Fruit fly (Drosophila melanogaster) whole organism, embryonic: Measurements from ENCODE around the gene CG5853.

Experiments
- Blimp-1 ChIP-seq: fragments of 200-800 bp; sonication (Bioruptor generic); optimal IDR thresholded peaks from 3 replicates; lab custom pipeline; 2018; ENCODE audit warnings: missing biosample characterization, missing genetic modification characterization, mild to moderate bottlenecking, moderate library complexity, missing genetic modification reagents
- Bteb2 ChIP-seq: fragments of 200-800 bp; sonication (Bioruptor generic); optimal IDR thresholded peaks from 2 replicates; lab custom pipeline; 2016; ENCODE audit warnings: missing biosample characterization, missing genetic modification characterization
- CG10209 ChIP-seq: fragments of 200-800 bp; sonication (Bioruptor generic); optimal IDR thresholded peaks from 3 replicates; lab custom pipeline; 2017; ENCODE audit warnings: missing biosample characterization, mild to moderate bottlenecking, missing genetic modification characterization, missing genetic modification reagents
- CG10462 ChIP-seq: fragments of 200-800 bp; sonication (Bioruptor generic); optimal IDR thresholded peaks from 2 replicates; lab custom pipeline; 2016; ENCODE audit warnings: missing biosample characterization, missing genetic modification characterization
- CG11695 ChIP-seq: fragments of 200-800 bp; sonication (Bioruptor generic); IDR thresholded peaks from 3 replicates; pipeline ENCODE4 v1.3.6; 2022; ENCODE audit warnings: missing biosample characterization, missing genetic modification characterization
- CG11723 ChIP-seq: fragments of 200-800 bp; sonication (Bioruptor generic); optimal IDR thresholded peaks from 2 replicates; lab custom pipeline; 2017; ENCODE audit warnings: missing biosample characterization, mild to moderate bottlenecking, missing genetic modification characterization
- CG14710 ChIP-seq: fragments of 200-800 bp; sonication (Bioruptor generic); optimal IDR thresholded peaks from 3 replicates; lab custom pipeline; 2019; ENCODE audit warnings: missing biosample characterization, mild to moderate bottlenecking, missing genetic modification characterization, moderate library complexity
- CG15696 ChIP-seq: fragments of 200-800 bp; sonication (Bioruptor generic); optimal IDR thresholded peaks from 2 replicates; lab custom pipeline; 2019; ENCODE audit warnings: missing biosample characterization, mild to moderate bottlenecking, missing genetic modification characterization, moderate library complexity
- CG1602 ChIP-seq: fragments of 200-800 bp; sonication (Bioruptor generic); optimal IDR thresholded peaks from 3 replicates; lab custom pipeline; 2016; ENCODE audit warnings: missing biosample characterization, missing genetic modification characterization
- CG1603 ChIP-seq: fragments of 200-800 bp; sonication (Bioruptor generic); optimal IDR thresholded peaks from 2 replicates; lab custom pipeline; 2019; ENCODE audit warnings: missing biosample characterization, mild to moderate bottlenecking, missing genetic modification characterization, moderate library complexity
- CG1647 ChIP-seq: fragments of 200-800 bp; sonication (Bioruptor generic); optimal IDR thresholded peaks from 3 replicates; lab custom pipeline; 2016; ENCODE audit warnings: missing biosample characterization, missing genetic modification characterization
- CG17612 ChIP-seq: fragments of 200-800 bp; sonication (Bioruptor generic); IDR thresholded peaks from 2 replicates; pipeline ENCODE4 v1.3.6; 2022; ENCODE audit warnings: missing biosample characterization, missing genetic modification characterization
- CG17912 ChIP-seq: fragments of 200-800 bp; sonication (Bioruptor generic); optimal IDR thresholded peaks from 2 replicates; lab custom pipeline; 2018; ENCODE audit warnings: missing biosample characterization, mild to moderate bottlenecking, missing genetic modification characterization
- CG18476 ChIP-seq: fragments of 200-800 bp; sonication (Bioruptor generic); optimal IDR thresholded peaks from 2 replicates; lab custom pipeline; 2016; ENCODE audit warnings: missing biosample characterization, mild to moderate bottlenecking, missing genetic modification characterization
- CG2678 ChIP-seq: fragments of 200-800 bp; sonication (Bioruptor generic); optimal IDR thresholded peaks from 3 replicates; lab custom pipeline; 2019; ENCODE audit warnings: missing biosample characterization, mild to moderate bottlenecking, missing genetic modification characterization, moderate library complexity
- CG3726 ChIP-seq: fragments of 200-800 bp; sonication (Bioruptor generic); IDR thresholded peaks from 3 replicates; pipeline ENCODE4, ENCODE4 v1.3.6; 2022; ENCODE audit warnings: missing biosample characterization, missing genetic modification characterization
- CG3995 ChIP-seq: fragments of 200-800 bp; sonication (Bioruptor generic); optimal IDR thresholded peaks from 3 replicates; lab custom pipeline; 2016; ENCODE audit warnings: missing biosample characterization, missing genetic modification characterization
- CG5245 ChIP-seq: fragments of 200-800 bp; sonication (Bioruptor generic); optimal IDR thresholded peaks from 3 replicates; lab custom pipeline; 2016; ENCODE audit warnings: missing biosample characterization, missing genetic modification characterization
- CG6854 ChIP-seq: fragments of 200-800 bp; sonication (Bioruptor generic); optimal IDR thresholded peaks from 3 replicates; lab custom pipeline; 2017; ENCODE audit warnings: missing biosample characterization, mild to moderate bottlenecking, missing genetic modification characterization
- CG8290 ChIP-seq, 3 experiments: fragments of 200-800 bp; sonication (Bioruptor generic); optimal IDR thresholded peaks; 2 replicates each; lab custom pipeline; 2016 to 2019; ENCODE audit warnings: missing biosample characterization in 3 of 3, missing genetic modification characterization in 3 of 3, mild to moderate bottlenecking in 2 of 3, moderate library complexity in 1 of 3
- CG8924 ChIP-seq: fragments of 200-800 bp; optimal IDR thresholded peaks from 3 replicates; lab custom pipeline; 2019; ENCODE audit warnings: missing biosample characterization, mild to moderate bottlenecking, missing genetic modification characterization, moderate library complexity
- Dbx ChIP-seq: fragments of 200-800 bp; sonication (Bioruptor generic); IDR thresholded peaks from 3 replicates; pipeline ENCODE4 v1.3.6; 2022; ENCODE audit warnings: missing biosample characterization, missing genetic modification characterization
- HLH3B ChIP-seq: fragments of 200-800 bp; sonication (Bioruptor generic); IDR thresholded peaks from 2 replicates; pipeline ENCODE4 v1.3.6; 2022; ENCODE audit warnings: missing biosample characterization, missing genetic modification characterization
- Hr3 ChIP-seq: fragments of 200-800 bp; sonication (Bioruptor generic); optimal IDR thresholded peaks from 3 replicates; lab custom pipeline; 2016; ENCODE audit warnings: missing biosample characterization, missing genetic modification characterization
- Hr51 ChIP-seq, 2 experiments: fragments of 200-800 bp; sonication (Bioruptor generic); optimal IDR thresholded peaks; 2 replicates in 1 of 2; 3 replicates in 1 of 2; lab custom pipeline; 2016 to 2018; ENCODE audit warnings: missing biosample characterization in 2 of 2, missing genetic modification characterization in 2 of 2, mild to moderate bottlenecking in 1 of 2, moderate library complexity in 1 of 2
- Lpt ChIP-seq: fragments of >200 bp; optimal IDR thresholded peaks from 2 replicates; lab custom pipeline; 2018; ENCODE audit warnings: missing biosample characterization, missing genetic modification characterization
- MTF-1 ChIP-seq: fragments of 200-800 bp; sonication (Bioruptor generic); optimal IDR thresholded peaks from 2 replicates; lab custom pipeline; 2018; ENCODE audit warnings: missing biosample characterization, mild to moderate bottlenecking, missing genetic modification characterization, borderline replicate concordance
- NC2β ChIP-seq: fragments of 200-800 bp; sonication (Bioruptor generic); optimal IDR thresholded peaks from 2 replicates; lab custom pipeline; 2016; ENCODE audit warnings: missing biosample characterization, missing genetic modification characterization
- Tbp ChIP-seq: fragments of >200 bp; optimal IDR thresholded peaks from 2 replicates; lab custom pipeline; 2018; ENCODE audit warnings: missing biosample characterization, missing genetic modification characterization
- ap ChIP-seq: fragments of 200-800 bp; sonication (Bioruptor generic); IDR thresholded peaks from 2 replicates; pipeline ENCODE4 v1.3.6; 2022; ENCODE audit warnings: missing biosample characterization, missing genetic modification characterization
- ara ChIP-seq: fragments of 200-800 bp; sonication (Bioruptor generic); IDR thresholded peaks from 2 replicates; pipeline ENCODE4 v1.3.6; 2022; ENCODE audit warnings: missing biosample characterization, missing genetic modification characterization
- btn ChIP-seq: fragments of 200-800 bp; sonication (Bioruptor generic); optimal IDR thresholded peaks from 2 replicates; lab custom pipeline; 2016; ENCODE audit warnings: missing biosample characterization, missing genetic modification characterization
- dpn ChIP-seq, 2 experiments: fragments of 200-800 bp; sonication (Bioruptor generic); optimal IDR thresholded peaks; 3 replicates each; lab custom pipeline; 2016; ENCODE audit warnings: missing biosample characterization in 2 of 2, missing genetic modification characterization in 2 of 2
- ems ChIP-seq: fragments of 200-800 bp; sonication (Bioruptor generic); optimal IDR thresholded peaks from 3 replicates; lab custom pipeline; 2016; ENCODE audit warnings: missing biosample characterization, missing genetic modification characterization
- fu2 ChIP-seq: fragments of 200-800 bp; sonication (Bioruptor generic); optimal IDR thresholded peaks from 2 replicates; lab custom pipeline; 2016; ENCODE audit warnings: missing biosample characterization, missing genetic modification characterization
- ham ChIP-seq: fragments of 200-800 bp; sonication (Bioruptor generic); IDR thresholded peaks from 2 replicates; pipeline ENCODE4 v1.3.6; 2022; ENCODE audit warnings: missing biosample characterization, missing genetic modification characterization
- lbe ChIP-seq: fragments of 200-800 bp; sonication (Bioruptor generic); optimal IDR thresholded peaks from 2 replicates; lab custom pipeline; 2016; ENCODE audit warnings: missing biosample characterization, mild to moderate bottlenecking, missing genetic modification characterization
- nerfin-2 ChIP-seq: fragments of 200-800 bp; sonication (Bioruptor generic); IDR thresholded peaks from 2 replicates; pipeline ENCODE4 v1.3.6; 2022; ENCODE audit warnings: missing biosample characterization, missing genetic modification characterization; ENCODE audit not compliant: partially characterized antibody
- pros ChIP-seq: fragments of 200-800 bp; sonication (Bioruptor generic); optimal IDR thresholded peaks from 3 replicates; lab custom pipeline; 2019; ENCODE audit warnings: missing biosample characterization, mild to moderate bottlenecking, missing genetic modification characterization, moderate library complexity
- pzg ChIP-seq: fragments of 200-800 bp; sonication (Bioruptor generic); optimal IDR thresholded peaks from 3 replicates; lab custom pipeline; 2018; ENCODE audit warnings: missing biosample characterization, mild to moderate bottlenecking, missing genetic modification characterization, moderate library complexity
- sob ChIP-seq: fragments of 200-800 bp; sonication (Bioruptor generic); IDR thresholded peaks from 2 replicates; pipeline ENCODE4 v1.3.6; 2022; ENCODE audit warnings: missing biosample characterization, missing genetic modification characterization
- tgo ChIP-seq: fragments of 200-800 bp; sonication (Bioruptor generic); IDR thresholded peaks from 3 replicates; pipeline ENCODE4 v1.3.6; 2022; ENCODE audit warnings: missing biosample characterization, missing genetic modification characterization
- tin ChIP-seq: fragments of 200-800 bp; sonication (Bioruptor generic); optimal IDR thresholded peaks from 3 replicates; lab custom pipeline; 2016; ENCODE audit warnings: missing biosample characterization, missing genetic modification characterization
- unc-4 ChIP-seq: fragments of 200-800 bp; sonication (Bioruptor generic); IDR thresholded peaks from 2 replicates; pipeline ENCODE4 v1.3.6; 2022; ENCODE audit warnings: missing biosample characterization, missing genetic modification characterization; ENCODE audit not compliant: partially characterized antibody
- yki ChIP-seq: fragments of >200 bp; optimal IDR thresholded peaks from 3 replicates; lab custom pipeline; 2018
- zen ChIP-seq: fragments of 200-800 bp; sonication (Bioruptor generic); optimal IDR thresholded peaks from 3 replicates; lab custom pipeline; 2018; ENCODE audit warnings: missing biosample characterization, mild to moderate bottlenecking, missing genetic modification characterization, moderate library complexity
- zfh2 ChIP-seq: fragments of 200-800 bp; sonication (Bioruptor generic); optimal IDR thresholded peaks from 2 replicates; lab custom pipeline; 2016; ENCODE audit warnings: missing biosample characterization, missing genetic modification characterization

The CG5853 gene

DNA sequence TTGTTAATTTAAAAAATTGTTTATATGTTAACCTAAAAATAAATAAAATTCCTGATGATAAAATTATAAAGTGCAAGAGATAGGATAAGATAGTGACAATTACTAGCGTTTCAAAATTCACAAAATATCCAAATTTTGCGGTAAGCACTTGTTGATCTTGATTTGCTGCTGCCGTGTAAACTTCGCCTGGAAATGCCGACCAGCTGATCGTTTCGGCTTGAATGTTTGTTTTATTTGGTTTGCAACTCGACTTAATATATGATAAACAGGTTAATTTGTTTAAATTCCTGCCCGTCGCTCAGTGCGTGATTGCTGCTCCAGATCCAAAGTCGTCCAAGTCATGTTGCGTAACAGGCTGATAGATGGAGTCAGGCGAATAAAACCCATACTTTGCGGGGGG, 26.0 kb downstream of the CG5853 start, which contains the start of gene CG4592 (continued):
- no peak for TF ChIP-seq CG8290 (GFP tag; optimal IDR thresholded peaks at IDR 0.05; lab: Kevin White, UChicago)
- TF ChIP-seq CG8290 (tag; optimal IDR thresholded peaks at IDR 0.05; lab: Kevin White, UChicago): no peak
- TF ChIP-seq CG17912 (GFP tag; lab: Kevin White, UChicago): no peak
- peak; percentile 46 for TF ChIP-seq CG6854
- peak; percentile 30 for TF ChIP-seq zfh2 (GFP tag; lab: Kevin White, UChicago)
- TF ChIP-seq CG14710 (tag; lab: Kevin White, UChicago): peak; percentile 52
- 0 out of 2 replicates have a peak, but pooled peaks have one; percentile 21 for TF ChIP-seq ap
- TF ChIP-seq NC2β (GFP tag; lab: Kevin White, UChicago): peak; percentile 25
- TF ChIP-seq CG8924 (tag; lab: Kevin White, UChicago): peak; percentile 75
- no peak for TF ChIP-seq CG1647 (GFP tag; lab: Kevin White, UChicago)
- TF ChIP-seq CG1602 (GFP tag; lab: Kevin White, UChicago): peak; percentile 8
- TF ChIP-seq Hr3 (GFP tag; lab: Kevin White, UChicago): peak; percentile 34
- TF ChIP-seq tgo (GFP tag; lab: Robert Waterston, UW): peak; percentile 63
- no peak for TF ChIP-seq Lpt (GFP tag; lab: Kevin White, UChicago)
- peak; percentile 24 to 50 for TF ChIP-seq dpn (GFP tag; optimal IDR thresholded peaks at IDR 0.05; lab: Kevin White, UChicago)
- no peak for TF ChIP-seq CG3726 (GFP tag; lab: Robert Waterston, UW)
- peak; percentile 67 for TF ChIP-seq CG1603
- TF ChIP-seq CG11723 (GFP tag; lab: Kevin White, UChicago): no peak
- no peak for TF ChIP-seq nerfin-2 (GFP tag; lab: Robert Waterston, UW)
- TF ChIP-seq CG17612 (GFP tag; lab: Robert Waterston, UW): no peak
- TF ChIP-seq tin (GFP tag; lab: Kevin White, UChicago): peak; percentile 57
- TF ChIP-seq CG18476 (GFP tag; lab: Kevin White, UChicago): peak; percentile 39
- peak; percentile 77 for TF ChIP-seq lbe
- peak; percentile 18 for TF ChIP-seq ems (GFP tag; lab: Kevin White, UChicago)
- peak; percentile 48 for TF ChIP-seq zen (tag; lab: Kevin White, UChicago)
- peak; percentile 32; the same call in 1 of the 2 replicates for TF ChIP-seq ham (GFP tag; lab: Robert Waterston, UW)
- no peak for TF ChIP-seq pros (GFP tag; lab: Kevin White, UChicago)
- TF ChIP-seq Blimp-1 (GFP tag; lab: Kevin White, UChicago): peak; percentile 51
- TF ChIP-seq CG10209 (GFP tag; lab: Kevin White, UChicago): peak; percentile 58
- no peak for TF ChIP-seq Hr51 (GFP tag; optimal IDR thresholded peaks at IDR 0.05; lab: Kevin White, UChicago)
- TF ChIP-seq CG11695: peak; percentile 39; the same call in 1 of the 3 replicates
- peak; percentile 62; the same call in 1 of the 2 replicates for TF ChIP-seq HLH3B
- TF ChIP-seq ara (GFP tag; lab: Robert Waterston, UW): peak; percentile 53; the same call in 1 of the 2 replicates
- 0 out of 2 replicates have a peak, but pooled peaks have one; percentile 15 for TF ChIP-seq unc-4 (GFP tag; lab: Robert Waterston, UW)
- peak; percentile 65; the same call in 1 of the 2 replicates for TF ChIP-seq sob (GFP tag; lab: Robert Waterston, UW)
- TF ChIP-seq MTF-1 (GFP tag; lab: Kevin White, UChicago): peak; percentile 26
- TF ChIP-seq CG15696 (tag; lab: Kevin White, UChicago): peak; percentile 39
- TF ChIP-seq fu2: no peak
- TF ChIP-seq Tbp (GFP tag; lab: Kevin White, UChicago): no peak
- TF ChIP-seq Bteb2 (GFP tag; lab: Kevin White, UChicago): peak; percentile 28
- TF ChIP-seq CG2678 (tag; lab: Kevin White, UChicago): no peak
- no peak for TF ChIP-seq CG3995
- TF ChIP-seq btn (GFP tag; lab: Kevin White, UChicago): no peak
- TF ChIP-seq CG5245 (GFP tag; lab: Kevin White, UChicago): peak; percentile 48
- TF ChIP-seq CG10462: no peak
- TF ChIP-seq Dbx (GFP tag; lab: Robert Waterston, UW): peak; percentile 66; the same call in 2 of the 3 replicates
- peak; percentile 35 for TF ChIP-seq pzg (GFP tag; lab: Kevin White, UChicago)
- TF ChIP-seq yki: no peak
